Worm (Caenorhabditis elegans) whole organism, young adult: ENCODE data around the gene pik-1.
"Not testable (repeated sequence)": the region's sequence is repeated elsewhere in the genome, so short reads cannot be mapped to it uniquely, and the experiment has no call there.

Experiments
- B0336.3 ChIP-seq: fragments of 200-800 bp; sonication (Bioruptor generic); IDR thresholded peaks from 2 replicates; pipeline ENCODE4 v1.3.6; 2022; ENCODE audit warnings: missing genetic modification characterization, missing compliant biosample characterization
- mxl-1 ChIP-seq: sonication (generic microtip); optimal IDR thresholded peaks from 2 replicates; lab custom pipeline; 2016; ENCODE audit warnings: missing genetic modification characterization, missing compliant biosample characterization
- pha-4 ChIP-seq: fragments of 150-350 bp; sonication (generic microtip); optimal IDR thresholded peaks from 2 replicates; lab custom pipeline; 2014; ENCODE audit warnings: missing biosample characterization, missing genetic modification reagents, missing genetic modification characterization
- unc-62 ChIP-seq: fragments of 150-350 bp; optimal IDR thresholded peaks from 2 replicates; lab custom pipeline; 2014; ENCODE audit warnings: missing biosample characterization, missing genetic modification reagents, missing genetic modification characterization
- ztf-18 ChIP-seq: sonication (generic microtip); optimal IDR thresholded peaks from 2 replicates; lab custom pipeline; 2016; ENCODE audit warnings: missing genotype, mild to moderate bottlenecking, missing genetic modification characterization, missing compliant biosample characterization
- ztf-6 ChIP-seq: fragments of 200-800 bp; sonication (Bioruptor generic); IDR thresholded peaks from 2 replicates; pipeline ENCODE4 v1.3.6; 2022; ENCODE audit warnings: missing genetic modification reagents, missing genetic modification characterization, missing compliant biosample characterization

DNA sequence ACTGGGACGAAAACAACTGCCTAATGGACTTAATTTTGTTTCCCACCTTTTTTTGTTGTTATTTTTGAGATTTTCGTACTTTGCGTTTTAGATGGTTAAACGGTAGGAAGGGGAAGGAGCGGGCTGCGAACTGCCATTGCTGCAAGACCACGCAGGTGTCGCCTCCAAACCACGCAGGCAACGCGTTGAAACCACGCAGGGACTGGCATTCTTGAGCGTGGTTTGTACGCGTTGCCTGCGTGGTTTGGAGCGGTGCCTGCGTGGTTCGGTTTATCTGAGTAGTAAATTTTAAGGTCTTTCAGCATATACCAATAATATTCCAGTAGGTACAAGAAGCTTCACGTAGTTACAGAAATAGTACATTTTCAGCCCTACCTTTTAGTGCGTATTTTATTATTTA, 40.3 kb downstream of the pik-1 start:
- not testable (repeated sequence) for TF ChIP-seq ztf-6 (GFP tag; lab: Robert Waterston, UW); ztf-18 (tag; lab: Kevin White, UChicago); unc-62 (GFP tag; lab: Kevin White, UChicago); pha-4 (tag; lab: Kevin White, UChicago); mxl-1 (tag; lab: Kevin White, UChicago); B0336.3 (GFP tag; lab: Robert Waterston, UW)
